Fruit fly (Drosophila melanogaster) whole organism, prepupa: Measurements from ENCODE around the gene sky.

Experiments
- CG11762 ChIP-seq: fragments of 200-800 bp; sonication (Bioruptor generic); optimal IDR thresholded peaks from 3 replicates; lab custom pipeline; 2016; ENCODE audit warnings: missing biosample characterization, missing genetic modification characterization; ENCODE audit not compliant: insufficient read depth
- CG1621 ChIP-seq: fragments of 200-800 bp; sonication (Bioruptor generic); optimal IDR thresholded peaks from 3 replicates; lab custom pipeline; 2018; ENCODE audit warnings: missing biosample characterization, mild to moderate bottlenecking, missing genetic modification characterization
- CG32006 ChIP-seq: fragments of 200-800 bp; sonication (Bioruptor generic); optimal IDR thresholded peaks from 3 replicates; lab custom pipeline; 2017; ENCODE audit warnings: missing biosample characterization, mild to moderate bottlenecking, missing genetic modification characterization
- cyc ChIP-seq: fragments of 200-800 bp; sonication (Bioruptor generic); optimal IDR thresholded peaks from 3 replicates; lab custom pipeline; 2016; ENCODE audit warnings: missing biosample characterization, missing genetic modification characterization
- esn ChIP-seq: fragments of 200-800 bp; sonication (Bioruptor generic); optimal IDR thresholded peaks from 2 replicates; lab custom pipeline; 2016; ENCODE audit warnings: missing biosample characterization, mild to moderate bottlenecking, missing genetic modification characterization, moderate library complexity
- fkh ChIP-seq: fragments of 200-800 bp; sonication (Bioruptor generic); optimal IDR thresholded peaks from 3 replicates; lab custom pipeline; 2017; ENCODE audit warnings: missing biosample characterization, mild to moderate bottlenecking, missing genetic modification characterization, moderate library complexity

dm6 chr2L:20825265-20825664 is 93.5 kb downstream of the sky start:
- TF ChIP-seq CG1621 (tag; lab: Kevin White, UChicago) (peak; percentile 41), CG11762 (GFP tag; lab: Kevin White, UChicago) (no peak), fkh (GFP tag; lab: Kevin White, UChicago) (no peak), cyc (no peak), CG32006 (no peak), esn (GFP tag; lab: Kevin White, UChicago) (no peak)
